Worm (Caenorhabditis elegans) whole organism, L1 larva: ENCODE data around the gene srx-105.

Experiments used
- C16A3.4 ChIP-seq: fragments of 150-350 bp; optimal IDR thresholded peaks from 2 replicates; lab custom pipeline; 2014; ENCODE audit warnings: missing biosample characterization, missing genetic modification characterization
- C34B4.2 ChIP-seq: sonication (generic microtip); optimal IDR thresholded peaks from 2 replicates; lab custom pipeline; 2017; ENCODE audit warnings: mild to moderate bottlenecking, missing genetic modification characterization, missing compliant biosample characterization
- F16B12.6 ChIP-seq: fragments of 150-350 bp; optimal IDR thresholded peaks from 2 replicates; lab custom pipeline; 2014; ENCODE audit warnings: missing biosample characterization, missing genetic modification characterization
- Y116A8C.19 ChIP-seq: sonication (generic microtip); optimal IDR thresholded peaks from 2 replicates; lab custom pipeline; 2016; ENCODE audit warnings: missing compliant biosample characterization, missing genetic modification characterization, borderline replicate concordance
- aly-2 ChIP-seq: fragments of 150-350 bp; optimal IDR thresholded peaks from 2 replicates; lab custom pipeline; 2014; ENCODE audit warnings: missing biosample characterization, missing genetic modification characterization
- ama-1 ChIP-seq: fragments of 150-350 bp; optimal IDR thresholded peaks from 2 replicates; lab custom pipeline; 2014
- blmp-1 ChIP-seq: fragments of 150-350 bp; optimal IDR thresholded peaks from 2 replicates; lab custom pipeline; 2014; ENCODE audit warnings: missing biosample characterization, missing genetic modification characterization
- ceh-8 ChIP-seq: fragments of 200-800 bp; sonication (Bioruptor generic); optimal IDR thresholded peaks from 2 replicates; lab custom pipeline; 2018; ENCODE audit warnings: mild to moderate bottlenecking, missing genetic modification characterization, moderate library complexity, missing compliant biosample characterization
- ces-1 ChIP-seq: fragments of 150-350 bp; optimal IDR thresholded peaks from 2 replicates; lab custom pipeline; 2014; ENCODE audit warnings: missing biosample characterization, missing genetic modification reagents, missing genetic modification characterization
- dpl-1 ChIP-seq, 3 experiments: fragments of 150-350 bp in 2 of 3; sonication (generic microtip) in 1 of 3; optimal IDR thresholded peaks; 2 replicates each; lab custom pipeline; 2014 to 2017; ENCODE audit warnings: missing biosample characterization in 3 of 3, missing genetic modification characterization in 3 of 3, missing genetic modification reagents in 3 of 3
- efl-1 ChIP-seq, 4 experiments: fragments of 150-350 bp; optimal IDR thresholded peaks in 3 of 4; peaks in 1 of 4; 1 replicate in 1 of 4; 2 replicates in 3 of 4; lab custom pipeline; 2014; ENCODE audit warnings: missing biosample characterization in 2 of 4, missing genetic modification characterization in 2 of 4, missing genetic modification reagents in 2 of 4
- elt-2 ChIP-seq: sonication (generic microtip); optimal IDR thresholded peaks from 2 replicates; lab custom pipeline; 2016; ENCODE audit warnings: missing genetic modification characterization, mild to moderate bottlenecking, inconsistent platforms, missing compliant biosample characterization, missing genetic modification reagents
- elt-3 ChIP-seq, 6 experiments: fragments of 150-350 bp in 1 of 6; sonication (generic microtip); optimal IDR thresholded peaks; 2 replicates each; lab custom pipeline; 2017 to 2018; ENCODE audit warnings: missing biosample characterization in 6 of 6, missing genetic modification characterization in 6 of 6, inconsistent platforms in 1 of 6
- grh-1 ChIP-seq: fragments of 200-800 bp; sonication (Bioruptor generic); IDR thresholded peaks from 2 replicates; pipeline ENCODE4 v1.3.6; 2022; ENCODE audit warnings: missing genetic modification reagents, missing genetic modification characterization, missing compliant biosample characterization
- hpl-2 ChIP-seq: fragments of 150-350 bp; optimal IDR thresholded peaks from 2 replicates; lab custom pipeline; 2014; ENCODE audit warnings: missing biosample characterization, missing genetic modification reagents, missing genetic modification characterization
- irx-1 ChIP-seq: sonication (generic microtip); optimal IDR thresholded peaks from 2 replicates; lab custom pipeline; 2016; ENCODE audit warnings: missing genetic modification characterization, missing compliant biosample characterization
- lin-13 ChIP-seq: fragments of 150-350 bp; optimal IDR thresholded peaks from 2 replicates; lab custom pipeline; 2014; ENCODE audit warnings: missing biosample characterization, missing genetic modification reagents, missing genetic modification characterization
- lin-14 ChIP-seq: fragments of 200-800 bp; sonication (Bioruptor generic); optimal IDR thresholded peaks from 2 replicates; lab custom pipeline; 2018; ENCODE audit warnings: mild to moderate bottlenecking, missing genetic modification characterization, moderate library complexity, missing compliant biosample characterization
- lin-35 ChIP-seq, 2 experiments: fragments of 150-350 bp; optimal IDR thresholded peaks; 2 replicates each; lab custom pipeline; 2014; ENCODE audit warnings: missing biosample characterization in 2 of 2, missing genetic modification characterization in 2 of 2, missing genetic modification reagents in 2 of 2
- lir-3 ChIP-seq: sonication (generic microtip); optimal IDR thresholded peaks from 2 replicates; lab custom pipeline; 2016; ENCODE audit warnings: mild to moderate bottlenecking, missing genetic modification characterization, moderate library complexity, missing compliant biosample characterization; ENCODE audit not compliant: poor library complexity
- lsy-2 ChIP-seq, 2 experiments: fragments of 150-350 bp; optimal IDR thresholded peaks; 2 replicates each; lab custom pipeline; 2014; ENCODE audit warnings: missing biosample characterization in 2 of 2, missing genetic modification characterization in 2 of 2
- mep-1 ChIP-seq: fragments of 150-350 bp; optimal IDR thresholded peaks from 2 replicates; lab custom pipeline; 2014; ENCODE audit warnings: missing biosample characterization, missing genetic modification characterization
- nhr-11 ChIP-seq: fragments of 150-350 bp; optimal IDR thresholded peaks from 2 replicates; lab custom pipeline; 2014; ENCODE audit warnings: missing biosample characterization, missing genetic modification characterization
- nhr-237 ChIP-seq: fragments of 150-350 bp; optimal IDR thresholded peaks from 2 replicates; lab custom pipeline; 2014; ENCODE audit warnings: missing biosample characterization, missing genetic modification characterization
- nhr-76 ChIP-seq: sonication (generic microtip); optimal IDR thresholded peaks from 2 replicates; lab custom pipeline; 2017; ENCODE audit warnings: missing biosample characterization, missing genetic modification characterization
- nhr-84 ChIP-seq: sonication (generic microtip); optimal IDR thresholded peaks from 2 replicates; lab custom pipeline; 2017; ENCODE audit warnings: missing biosample characterization, missing genetic modification characterization
- nhr-90 ChIP-seq: sonication (generic microtip); optimal IDR thresholded peaks from 2 replicates; lab custom pipeline; 2016; ENCODE audit warnings: mild to moderate bottlenecking, missing genetic modification characterization, missing compliant biosample characterization; ENCODE audit not compliant: poor library complexity
- rnt-1 ChIP-seq: sonication (generic microtip); optimal IDR thresholded peaks from 2 replicates; lab custom pipeline; 2016; ENCODE audit warnings: mild to moderate bottlenecking, missing genetic modification characterization, moderate library complexity, missing compliant biosample characterization
- snu-23 ChIP-seq: sonication (generic microtip); optimal IDR thresholded peaks from 2 replicates; lab custom pipeline; 2016; ENCODE audit warnings: missing genetic modification characterization, missing compliant biosample characterization
- sox-4 ChIP-seq: sonication (generic microtip); optimal IDR thresholded peaks from 2 replicates; lab custom pipeline; 2016; ENCODE audit warnings: missing genetic modification characterization, missing compliant biosample characterization
- sptf-1 ChIP-seq: fragments of 150-350 bp; optimal IDR thresholded peaks from 2 replicates; lab custom pipeline; 2014; ENCODE audit warnings: missing biosample characterization, missing genetic modification characterization
- unc-86 ChIP-seq: sonication (generic microtip); optimal IDR thresholded peaks from 2 replicates; lab custom pipeline; 2016; ENCODE audit warnings: missing genetic modification characterization, missing compliant biosample characterization

srx-105 gene

DNA sequence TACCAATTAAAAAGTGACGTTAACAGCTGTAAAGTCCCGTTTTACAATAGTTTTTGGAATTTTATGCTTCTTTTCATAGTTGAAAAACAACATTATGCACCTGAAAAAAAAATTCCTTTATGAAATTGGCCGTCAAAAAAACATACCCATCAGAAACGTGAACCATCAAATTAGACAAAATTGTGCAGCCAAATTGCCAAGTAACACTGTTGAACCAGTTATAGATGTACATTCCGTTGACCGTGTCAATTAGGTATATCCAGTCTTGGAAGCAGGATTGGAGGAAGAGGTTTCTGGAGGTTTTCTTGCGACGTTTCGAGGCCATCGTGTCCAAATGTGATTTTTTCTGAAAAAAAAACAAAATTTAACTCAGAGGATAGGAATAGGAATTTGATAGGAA is 31.9 kb downstream of the srx-105 start, which contains the start of gene srx-97:
TSS of gene srx-97 (minus strand) at position 101 of the 400 bp plus-strand sequence.
- TF ChIP-seq nhr-90 (no peak), sptf-1 (tag; lab: Kevin White, UChicago) (no peak), grh-1 (GFP tag; lab: Robert Waterston, UW) (no peak), Y116A8C.19 (no peak)

DNA sequence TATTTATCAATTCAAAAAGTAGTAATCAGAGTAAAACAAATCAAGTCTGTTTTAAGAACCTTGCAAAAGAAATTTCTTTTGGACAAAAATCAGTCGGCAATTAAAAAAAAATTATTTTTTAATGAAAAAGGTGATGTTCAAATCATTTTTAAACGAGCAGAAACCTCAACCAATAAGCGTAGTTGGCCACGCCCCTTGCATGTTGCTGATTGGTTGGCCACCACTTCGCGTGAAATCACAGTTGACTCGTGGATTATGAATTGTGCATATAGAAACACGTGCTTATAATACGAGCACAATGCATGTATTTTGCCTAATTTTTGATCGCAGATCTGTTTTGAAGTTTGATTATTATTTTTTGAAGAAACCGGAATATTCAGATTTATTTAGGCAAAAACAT is 36.0 kb downstream of the srx-105 start:
- TF ChIP-seq nhr-237 (no peak), unc-86 (tag; lab: Kevin White, UChicago) (no peak), C34B4.2 (tag; lab: Kevin White, UChicago) (no peak)

DNA sequence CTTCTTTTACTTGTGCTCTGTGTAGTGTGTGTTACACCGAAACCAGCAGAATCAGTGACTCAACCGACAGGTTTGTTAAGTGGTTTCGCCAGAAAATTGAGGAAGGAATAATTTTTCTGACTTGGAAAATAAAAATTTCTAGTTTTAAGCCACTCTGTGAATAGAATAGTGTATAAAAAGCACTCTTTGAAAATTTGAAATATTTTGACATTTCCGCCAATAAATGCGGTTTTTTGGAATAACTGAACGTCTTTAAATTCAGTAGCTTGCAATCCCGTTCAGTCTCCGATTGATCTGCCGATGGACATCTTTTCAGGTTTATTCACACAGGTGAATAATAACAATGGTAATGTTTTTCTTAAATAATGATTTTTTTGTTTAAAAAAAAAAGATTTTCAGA is 36.7 kb downstream of the srx-105 start, which contains the start of gene F19B10.3:
TSS of gene F19B10.3 (plus strand) at position 301 of the 400 bp plus-strand sequence.
- no peak for TF ChIP-seq snu-23 (GFP tag; lab: Kevin White, UChicago)
- no peak for TF ChIP-seq efl-1 (optimal IDR thresholded peaks at IDR 0.05; lab: Kevin White, UChicago)
- peak in 1 of 2 experiments; percentile 29 for TF ChIP-seq efl-1 (GFP tag; optimal IDR thresholded peaks at IDR 0.05 in 1 of 2; lab: Kevin White, UChicago)
- TF ChIP-seq, all 84 proteins: peak for 1

DNA sequence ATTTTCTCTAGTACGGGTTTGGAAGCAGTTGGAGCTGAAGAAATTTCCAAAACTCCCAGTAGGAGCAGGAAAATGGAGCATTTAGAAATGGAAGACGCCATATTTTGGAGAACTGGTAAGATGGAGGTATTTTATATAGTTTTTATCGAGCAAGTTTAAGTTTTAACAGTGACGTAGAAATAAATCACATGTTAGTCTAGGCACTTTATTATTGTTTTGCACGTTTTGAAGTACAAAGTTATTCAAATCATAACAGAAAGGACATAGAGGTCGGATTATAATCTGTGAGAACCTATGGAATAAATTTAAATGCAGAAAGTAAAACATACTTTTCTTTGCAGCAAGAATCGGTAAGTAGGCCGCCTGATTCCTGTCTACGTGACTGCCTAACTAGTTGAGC is 37.4 kb downstream of the srx-105 start, which contains the start of gene F19B10.6:
TSS of gene F19B10.6 (minus strand) at position 101 of the 400 bp plus-strand sequence.
- TF ChIP-seq nhr-84 (tag; lab: Kevin White, UChicago) (no peak), C16A3.4 (tag; lab: Kevin White, UChicago) (no peak), aly-2 (tag; lab: Kevin White, UChicago) (no peak), ama-1 (lab: Kevin White, UChicago) (no peak), nhr-11 (tag; lab: Kevin White, UChicago) (no peak), irx-1 (no peak), F16B12.6 (tag; lab: Kevin White, UChicago) (no peak), C34B4.2 (tag; lab: Kevin White, UChicago) (no peak), ceh-8 (GFP tag; lab: Kevin White, UChicago) (no peak), lsy-2 (tag; optimal IDR thresholded peaks at IDR 0.05; lab: Kevin White, UChicago) (no peak), rnt-1 (tag; lab: Kevin White, UChicago) (no peak), lin-13 (no peak), sptf-1 (tag; lab: Kevin White, UChicago) (no peak), blmp-1 (no peak), dpl-1 (GFP tag; optimal IDR thresholded peaks at IDR 0.05; lab: Kevin White, UChicago) (no peak), nhr-237 (no peak), sox-4 (tag; lab: Kevin White, UChicago) (no peak), elt-2 (tag; lab: Kevin White, UChicago) (no peak)

DNA sequence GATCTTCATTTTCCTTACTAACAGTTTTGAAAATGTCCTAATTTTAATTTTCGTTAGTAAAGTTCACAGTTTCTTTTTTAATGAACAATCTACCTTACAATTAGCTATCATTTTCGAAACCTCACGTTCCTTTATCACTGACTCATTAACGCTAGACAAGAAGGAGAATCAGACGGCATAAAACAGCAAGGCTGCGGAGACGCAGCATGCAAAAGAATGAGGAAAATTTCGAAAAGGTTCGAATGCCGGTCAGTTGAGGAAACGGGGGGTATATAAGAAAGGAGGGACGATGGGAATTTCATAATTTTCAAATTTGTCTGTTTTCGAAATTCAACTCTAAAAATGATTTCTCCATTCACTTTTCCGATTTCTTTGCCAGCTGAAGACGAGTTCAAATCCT is 39.3 kb downstream of the srx-105 start, which contains the start of gene F19B10.13:
TSS of gene F19B10.13 (plus strand) at position 343 of the 400 bp plus-strand sequence.
- TF ChIP-seq lin-14 (peak; percentile 49), elt-3 (tag; optimal IDR thresholded peaks at IDR 0.05; lab: Kevin White, UChicago) (peak in 1 of 6 experiments; percentile 9), ces-1 (GFP tag; lab: Kevin White, UChicago) (no peak), elt-2 (tag; lab: Kevin White, UChicago) (peak; percentile 41), lir-3 (no peak), efl-1 (optimal IDR thresholded peaks at IDR 0.05; lab: Kevin White, UChicago) (peak; percentile 20 to 29), efl-1 (GFP tag; optimal IDR thresholded peaks at IDR 0.05 in 1 of 2; lab: Kevin White, UChicago) (no peak), hpl-2 (GFP tag; lab: Kevin White, UChicago) (no peak), mep-1 (no peak), lin-35 (GFP tag; optimal IDR thresholded peaks at IDR 0.05; lab: Kevin White, UChicago) (peak in 1 of 2 experiments; percentile 45), rnt-1 (tag; lab: Kevin White, UChicago) (peak; percentile 27)

DNA sequence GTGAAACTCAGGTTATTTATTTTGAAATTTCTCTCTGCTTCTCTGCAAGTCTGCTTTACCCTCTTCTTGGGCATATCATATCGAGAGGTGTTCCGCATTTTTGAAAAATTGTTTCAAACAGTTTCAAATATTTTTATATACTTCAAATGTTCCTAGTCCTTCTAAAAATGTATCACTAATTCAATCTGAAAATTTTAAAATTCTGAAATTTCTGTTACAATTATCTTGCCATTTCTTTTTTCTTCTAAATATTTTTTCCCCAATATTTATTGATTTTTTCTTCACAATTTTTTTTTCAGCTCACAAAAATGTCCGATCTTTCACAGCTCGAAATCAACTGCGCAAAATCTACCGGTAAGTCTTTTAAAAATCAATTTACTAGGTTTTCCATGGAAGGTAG is 41.4 kb downstream of the srx-105 start, which contains the start of gene F19B10.4:
TSS of gene F19B10.4 (plus strand) at position 301 of the 400 bp plus-strand sequence.
- no peak for TF ChIP-seq nhr-90
- no peak for TF ChIP-seq nhr-76 (tag; lab: Kevin White, UChicago)
- TF ChIP-seq elt-3 (tag; optimal IDR thresholded peaks at IDR 0.05; lab: Kevin White, UChicago): no peak
- no peak for TF ChIP-seq sox-4 (tag; lab: Kevin White, UChicago)
- TF ChIP-seq ceh-8 (GFP tag; lab: Kevin White, UChicago): no peak
- TF ChIP-seq sptf-1 (tag; lab: Kevin White, UChicago): no peak
